Fruit fly (Drosophila melanogaster) whole organism, embryonic: ENCODE measurements around the gene BTBD9.

Experiments
- Bdp1 ChIP-seq: fragments of 200-800 bp; sonication (Bioruptor generic); optimal IDR thresholded peaks from 3 replicates; lab custom pipeline; 2016; ENCODE audit warnings: missing biosample characterization, missing genetic modification characterization
- CG10209 ChIP-seq: fragments of 200-800 bp; sonication (Bioruptor generic); optimal IDR thresholded peaks from 3 replicates; lab custom pipeline; 2017; ENCODE audit warnings: missing biosample characterization, mild to moderate bottlenecking, missing genetic modification characterization, missing genetic modification reagents
- CG10565 ChIP-seq: fragments of 200-800 bp; sonication (Bioruptor generic); optimal IDR thresholded peaks from 3 replicates; lab custom pipeline; 2016; ENCODE audit warnings: missing biosample characterization, mild to moderate bottlenecking, missing genetic modification characterization
- CG11696 ChIP-seq: fragments of 200-800 bp; sonication (Bioruptor generic); IDR thresholded peaks from 2 replicates; pipeline ENCODE4 v1.3.6; 2022; ENCODE audit warnings: missing biosample characterization, missing genetic modification characterization
- CG11723 ChIP-seq: fragments of 200-800 bp; sonication (Bioruptor generic); optimal IDR thresholded peaks from 2 replicates; lab custom pipeline; 2017; ENCODE audit warnings: missing biosample characterization, mild to moderate bottlenecking, missing genetic modification characterization
- CG12769 ChIP-seq: fragments of 200-800 bp; sonication (Bioruptor generic); optimal IDR thresholded peaks from 2 replicates; lab custom pipeline; 2019; ENCODE audit warnings: missing biosample characterization, mild to moderate bottlenecking, missing genetic modification characterization, moderate library complexity
- CG15479 ChIP-seq: fragments of 200-800 bp; sonication (Bioruptor generic); optimal IDR thresholded peaks from 3 replicates; lab custom pipeline; 2019; ENCODE audit warnings: missing biosample characterization, mild to moderate bottlenecking, missing genetic modification characterization, moderate library complexity
- CG16813 ChIP-seq: fragments of 200-800 bp; sonication (Bioruptor generic); IDR thresholded peaks from 3 replicates; pipeline ENCODE4 v1.3.6; 2022; ENCODE audit warnings: missing biosample characterization, missing genetic modification characterization; ENCODE audit not compliant: partially characterized antibody
- CG30431 ChIP-seq: fragments of 200-800 bp; sonication (Bioruptor generic); optimal IDR thresholded peaks from 2 replicates; lab custom pipeline; 2017; ENCODE audit warnings: missing biosample characterization, missing genetic modification characterization
- CG31441 ChIP-seq: fragments of 200-800 bp; sonication (Bioruptor generic); IDR thresholded peaks from 2 replicates; pipeline ENCODE4 v1.3.6; 2022; ENCODE audit warnings: missing biosample characterization, missing genetic modification characterization
- CG7963 ChIP-seq: fragments of 200-800 bp; sonication (Bioruptor generic); IDR thresholded peaks from 3 replicates; pipeline ENCODE4 v1.3.6; 2022; ENCODE audit warnings: missing biosample characterization, missing genetic modification characterization; ENCODE audit not compliant: partially characterized antibody
- CG8281 ChIP-seq: fragments of 200-800 bp; sonication (Bioruptor generic); optimal IDR thresholded peaks from 2 replicates; lab custom pipeline; 2018; ENCODE audit warnings: missing biosample characterization, mild to moderate bottlenecking, missing genetic modification characterization, moderate library complexity
- CG8388 ChIP-seq: fragments of 200-800 bp; sonication (Bioruptor generic); optimal IDR thresholded peaks from 2 replicates; lab custom pipeline; 2019; ENCODE audit warnings: missing biosample characterization, mild to moderate bottlenecking, missing genetic modification characterization, moderate library complexity
- CG9437 ChIP-seq: fragments of 200-800 bp; sonication (Bioruptor generic); optimal IDR thresholded peaks from 2 replicates; lab custom pipeline; 2018; ENCODE audit warnings: missing biosample characterization, mild to moderate bottlenecking, missing genetic modification characterization
- CG9797 ChIP-seq: fragments of 200-800 bp; sonication (Bioruptor generic); optimal IDR thresholded peaks from 3 replicates; lab custom pipeline; 2018; ENCODE audit warnings: missing biosample characterization, mild to moderate bottlenecking, missing genetic modification characterization
- CG9876 ChIP-seq: fragments of 200-800 bp; sonication (Bioruptor generic); optimal IDR thresholded peaks from 2 replicates; lab custom pipeline; 2016; ENCODE audit warnings: missing biosample characterization, missing genetic modification characterization
- Dfd ChIP-seq, 2 experiments: fragments of >200 bp; optimal IDR thresholded peaks; 2 replicates each; lab custom pipeline; 2017; ENCODE audit warnings: missing biosample characterization in 2 of 2, missing genetic modification characterization in 2 of 2
- Drgx ChIP-seq: fragments of 200-800 bp; sonication (Bioruptor generic); IDR thresholded peaks from 2 replicates; pipeline ENCODE4 v1.3.6; 2022; ENCODE audit warnings: missing biosample characterization, missing genetic modification characterization
- E2f2 ChIP-seq: fragments of 200-800 bp; sonication (Bioruptor generic); IDR thresholded peaks from 2 replicates; pipeline ENCODE4 v1.3.6; 2022; ENCODE audit warnings: missing biosample characterization, missing genetic modification characterization
- Elba2 ChIP-seq: fragments of 200-800 bp; sonication (Bioruptor generic); optimal IDR thresholded peaks from 3 replicates; lab custom pipeline; 2016; ENCODE audit warnings: missing biosample characterization, missing genetic modification characterization
- MBD-R2 ChIP-seq: fragments of 200-800 bp; sonication (Bioruptor generic); IDR thresholded peaks from 2 replicates; pipeline ENCODE4 v1.3.6; 2022; ENCODE audit warnings: missing biosample characterization, missing genetic modification characterization
- Mad ChIP-seq: fragments of 200-800 bp; sonication (Bioruptor generic); optimal IDR thresholded peaks from 2 replicates; lab custom pipeline; 2016; ENCODE audit warnings: missing biosample characterization, missing genetic modification characterization
- Med ChIP-seq: fragments of 200-800 bp; sonication (Bioruptor generic); peaks from one replicate; lab custom pipeline; 2016; ENCODE audit warnings: missing biosample characterization, missing genetic modification characterization, mild to moderate bottlenecking, inconsistent platforms, moderate library complexity
- Neu2 ChIP-seq: fragments of 200-800 bp; sonication (Bioruptor generic); optimal IDR thresholded peaks from 3 replicates; lab custom pipeline; 2016; ENCODE audit warnings: missing biosample characterization, missing genetic modification characterization, borderline replicate concordance
- Opbp ChIP-seq: fragments of 200-800 bp; sonication (Bioruptor generic); IDR thresholded peaks from 3 replicates; pipeline ENCODE4 v1.3.6; 2022; ENCODE audit warnings: missing biosample characterization, missing genetic modification characterization; ENCODE audit not compliant: partially characterized antibody
- PHDP ChIP-seq: fragments of 200-800 bp; sonication (Bioruptor generic); optimal IDR thresholded peaks from 3 replicates; lab custom pipeline; 2018; ENCODE audit warnings: missing biosample characterization, mild to moderate bottlenecking, missing genetic modification characterization, moderate library complexity
- Taf1 ChIP-seq: fragments of 200-800 bp; sonication (Bioruptor generic); IDR thresholded peaks from 2 replicates; pipeline ENCODE4 v1.3.6; 2022; ENCODE audit warnings: missing biosample characterization, missing genetic modification characterization
- Vsx1 ChIP-seq: fragments of 200-800 bp; sonication (Bioruptor generic); optimal IDR thresholded peaks from 2 replicates; lab custom pipeline; 2017; ENCODE audit warnings: missing biosample characterization, mild to moderate bottlenecking, missing genetic modification characterization, missing genetic modification reagents
- Xrp1 ChIP-seq: fragments of 200-800 bp; sonication (Bioruptor generic); IDR thresholded peaks from 2 replicates; pipeline ENCODE4 v1.3.6; 2022; ENCODE audit warnings: missing biosample characterization, missing genetic modification characterization
- ash1 ChIP-seq: fragments of 200-800 bp; sonication (Bioruptor generic); optimal IDR thresholded peaks from 2 replicates; lab custom pipeline; 2018; ENCODE audit warnings: missing biosample characterization, mild to moderate bottlenecking, missing genetic modification characterization
- crc ChIP-seq: fragments of 200-800 bp; sonication (Bioruptor generic); optimal IDR thresholded peaks from 2 replicates; lab custom pipeline; 2016; ENCODE audit warnings: missing biosample characterization, missing genetic modification characterization
- cwo ChIP-seq: fragments of 200-800 bp; sonication (Bioruptor generic); optimal IDR thresholded peaks from 3 replicates; lab custom pipeline; 2017; ENCODE audit warnings: missing biosample characterization, missing genetic modification characterization, mild to moderate bottlenecking, moderate library complexity, missing genetic modification reagents
- fru ChIP-seq: fragments of >200 bp; optimal IDR thresholded peaks from 2 replicates; lab custom pipeline; 2017
- fu2 ChIP-seq: fragments of 200-800 bp; sonication (Bioruptor generic); optimal IDR thresholded peaks from 2 replicates; lab custom pipeline; 2016; ENCODE audit warnings: missing biosample characterization, missing genetic modification characterization
- gcm2 ChIP-seq: fragments of 200-800 bp; sonication (Bioruptor generic); optimal IDR thresholded peaks from 2 replicates; lab custom pipeline; 2016; ENCODE audit warnings: missing biosample characterization, missing genetic modification characterization
- hth ChIP-seq: fragments of >200 bp; optimal IDR thresholded peaks from 2 replicates; lab custom pipeline; 2017; ENCODE audit warnings: inconsistent platforms
- lab ChIP-seq: fragments of 200-800 bp; sonication (Bioruptor generic); optimal IDR thresholded peaks from 3 replicates; lab custom pipeline; 2017; ENCODE audit warnings: missing biosample characterization, missing genetic modification characterization, mild to moderate bottlenecking, moderate library complexity, missing genetic modification reagents
- lov ChIP-seq, 2 experiments: fragments of 200-800 bp in 1 of 2; fragments of >200 bp in 1 of 2; sonication (Bioruptor generic) in 1 of 2; IDR thresholded peaks in 1 of 2; optimal IDR thresholded peaks in 1 of 2; 2 replicates in 1 of 2; 3 replicates in 1 of 2; pipeline versions ENCODE4 v1.3.6 to Lab custom; 2017 to 2022; ENCODE audit warnings: missing biosample characterization in 1 of 2, missing genetic modification characterization in 1 of 2
- nau ChIP-seq: fragments of 200-800 bp; sonication (Bioruptor generic); optimal IDR thresholded peaks from 3 replicates; lab custom pipeline; 2017; ENCODE audit warnings: missing biosample characterization, mild to moderate bottlenecking, missing genetic modification characterization, missing genetic modification reagents
- nerfin-1 ChIP-seq: fragments of 200-800 bp; sonication (Bioruptor generic); optimal IDR thresholded peaks from 3 replicates; lab custom pipeline; 2019; ENCODE audit warnings: missing biosample characterization, mild to moderate bottlenecking, missing genetic modification characterization, moderate library complexity
- pita ChIP-seq: fragments of 200-800 bp; sonication (Bioruptor generic); optimal IDR thresholded peaks from 2 replicates; lab custom pipeline; 2017; ENCODE audit warnings: missing biosample characterization, mild to moderate bottlenecking, missing genetic modification characterization
- salm ChIP-seq: fragments of 200-800 bp; sonication (Bioruptor generic); optimal IDR thresholded peaks from 2 replicates; lab custom pipeline; 2018; ENCODE audit warnings: missing biosample characterization, mild to moderate bottlenecking, missing genetic modification characterization
- sens ChIP-seq: fragments of 200-800 bp; sonication (Bioruptor generic); peaks from one replicate; lab custom pipeline; 2016; ENCODE audit warnings: missing biosample characterization, missing genetic modification characterization
- seq ChIP-seq: fragments of 200-800 bp; sonication (Bioruptor generic); IDR thresholded peaks from 2 replicates; pipeline ENCODE4 v1.3.6; 2022; ENCODE audit warnings: missing biosample characterization, missing genetic modification characterization
- sisA ChIP-seq: fragments of 200-800 bp; sonication (Bioruptor generic); IDR thresholded peaks from 2 replicates; pipeline ENCODE4 v1.3.6; 2022; ENCODE audit warnings: missing biosample characterization, missing genetic modification characterization
- sug ChIP-seq: fragments of 200-800 bp; optimal IDR thresholded peaks from 2 replicates; lab custom pipeline; 2019; ENCODE audit warnings: missing biosample characterization, mild to moderate bottlenecking, missing genetic modification characterization, moderate library complexity
- zfh2 ChIP-seq: fragments of 200-800 bp; sonication (Bioruptor generic); optimal IDR thresholded peaks from 2 replicates; lab custom pipeline; 2016; ENCODE audit warnings: missing biosample characterization, missing genetic modification characterization

BTBD9 gene

dm6 chrX:10802457-10803378 lies 34.4 kb downstream of the BTBD9 start (continued):
- TF ChIP-seq CG12769 (tag; lab: Kevin White, UChicago): no peak
- peak; percentile 47 for TF ChIP-seq sug
- TF ChIP-seq CG10209 (GFP tag; lab: Kevin White, UChicago): peak; percentile 68
- no peak for TF ChIP-seq crc (GFP tag; lab: Kevin White, UChicago)
- TF ChIP-seq Mad (GFP tag; lab: Kevin White, UChicago): no peak
- TF ChIP-seq CG8281 (tag; lab: Kevin White, UChicago): peak; percentile 47
- TF ChIP-seq CG11723: peak; percentile 19
- peak; percentile 65 for TF ChIP-seq CG9437 (GFP tag; lab: Kevin White, UChicago)
- no peak for TF ChIP-seq fru (lab: Kevin White, UChicago)
- TF ChIP-seq cwo (GFP tag; lab: Kevin White, UChicago): peak; percentile 68
- TF ChIP-seq zfh2 (GFP tag; lab: Kevin White, UChicago): no peak
- no peak for TF ChIP-seq Bdp1 (GFP tag; lab: Kevin White, UChicago)
- TF ChIP-seq CG7963 (GFP tag; lab: Robert Waterston, UW): no peak
- peak; percentile 55 for TF ChIP-seq nerfin-1 (tag; lab: Kevin White, UChicago)
- no peak for TF ChIP-seq fu2 (GFP tag; lab: Kevin White, UChicago)
- no peak for TF ChIP-seq CG9797 (GFP tag; lab: Kevin White, UChicago)
- TF ChIP-seq CG9876 (GFP tag; lab: Kevin White, UChicago): no peak
- no peak; the same call in 1 of the 2 replicates for TF ChIP-seq MBD-R2 (GFP tag; lab: Robert Waterston, UW)
- TF ChIP-seq Opbp (GFP tag; lab: Robert Waterston, UW): no peak
- TF ChIP-seq nau (GFP tag; lab: Kevin White, UChicago): no peak
- peak; percentile 88 for TF ChIP-seq CG31441 (GFP tag; lab: Robert Waterston, UW)
- TF ChIP-seq Xrp1 (GFP tag; lab: Robert Waterston, UW): peak; percentile 71
- peak; percentile 74 for TF ChIP-seq CG8388 (GFP tag; lab: Kevin White, UChicago)
- TF ChIP-seq CG15479 (GFP tag; lab: Kevin White, UChicago): peak; percentile 48
- TF ChIP-seq E2f2 (GFP tag; lab: Robert Waterston, UW): peak; percentile 28; the same call in 1 of the 2 replicates
- no peak for TF ChIP-seq ash1
- TF ChIP-seq gcm2 (GFP tag; lab: Kevin White, UChicago): no peak
- 0 out of 2 replicates have a peak, but pooled peaks have one; percentile 33 for TF ChIP-seq sisA
- no peak for TF ChIP-seq pita
- no peak for TF ChIP-seq Neu2 (GFP tag; lab: Kevin White, UChicago)
- peak; percentile 25 for TF ChIP-seq Vsx1 (GFP tag; lab: Kevin White, UChicago)

- TF ChIP-seq hth (lab: Kevin White, UChicago): no peak
- no peak for TF ChIP-seq Dfd (GFP tag; optimal IDR thresholded peaks at IDR 0.05; lab: Kevin White, UChicago)
- no peak for TF ChIP-seq CG10565
- TF ChIP-seq CG11696 (GFP tag; lab: Robert Waterston, UW): 0 out of 2 replicates have a peak, but pooled peaks have one; percentile 5
- TF ChIP-seq salm (tag; lab: Kevin White, UChicago): no peak
- TF ChIP-seq lab (GFP tag; lab: Kevin White, UChicago): no peak
- TF ChIP-seq Elba2: no peak
- 0 out of 2 replicates have a peak, but pooled peaks have one; percentile 6 for TF ChIP-seq seq
- peak; percentile 74 for TF ChIP-seq Med
- no peak for TF ChIP-seq PHDP (tag; lab: Kevin White, UChicago)
- no peak for TF ChIP-seq CG16813 (GFP tag; lab: Robert Waterston, UW)
- TF ChIP-seq Drgx (GFP tag; lab: Robert Waterston, UW): peak; percentile 40
- TF ChIP-seq lov (optimal IDR thresholded peaks at IDR 0.05; lab: Kevin White, UChicago): no peak
- TF ChIP-seq lov (GFP tag; IDR thresholded peaks at IDR 0.05; lab: Robert Waterston, UW): no peak
- peak; percentile 62 for TF ChIP-seq sens (GFP tag; lab: Kevin White, UChicago)
- TF ChIP-seq CG30431 (GFP tag; lab: Kevin White, UChicago): no peak
- TF ChIP-seq Taf1 (GFP tag; lab: Robert Waterston, UW): no peak
Measured at dm6 chrX:10804042-10804441, 35.7 kb downstream of the BTBD9 start.
